Worm (Caenorhabditis elegans): ENCODE results near the gene C08F11.7.

DNA sequence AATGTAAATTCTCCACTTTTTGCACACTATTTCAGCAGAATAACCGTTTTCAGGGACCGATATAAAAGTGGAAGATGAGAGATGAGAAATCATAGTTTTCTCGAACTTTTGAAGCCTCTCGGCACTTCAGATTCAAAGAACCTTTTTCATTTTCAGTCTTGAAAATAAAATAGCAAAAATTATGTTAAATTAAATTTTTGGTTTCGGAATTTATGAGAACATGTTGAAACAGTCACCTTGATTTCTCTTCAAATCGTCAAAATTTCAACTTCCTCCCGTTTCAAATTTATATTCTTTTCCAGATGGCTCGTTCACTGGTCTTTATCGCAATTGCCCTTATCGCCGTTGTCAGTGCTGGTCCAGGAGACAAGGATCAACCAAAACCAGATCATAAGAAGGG lies 41.6 kb downstream of the C08F11.7 start, which contains the start of gene srlf-26:
- TF ChIP-seq ceh-82 (tag; optimal IDR thresholded peaks at IDR 0.05) (no peak), ama-1 (optimal IDR thresholded peaks at IDR 0.05) (no peak), ztf-4 (tag; optimal IDR thresholded peaks at IDR 0.05) (no peak), ztf-11 (tag; optimal IDR thresholded peaks at IDR 0.05) (no peak), fkh-10 (GFP tag; optimal IDR thresholded peaks at IDR 0.05) (no peak)

Data from whole organism, L3 larva.